Fruit fly (Drosophila melanogaster) whole organism, embryonic: Measurements from ENCODE around the gene Arc42.

Source experiments
- Bgb ChIP-seq: fragments of 200-800 bp; sonication (Bioruptor generic); IDR thresholded peaks from 2 replicates; pipeline ENCODE4 v1.3.6; 2022; ENCODE audit warnings: missing biosample characterization, missing genetic modification characterization; ENCODE audit not compliant: partially characterized antibody
- CG10267 ChIP-seq: fragments of 200-800 bp; sonication (Bioruptor generic); optimal IDR thresholded peaks from 2 replicates; lab custom pipeline; 2018; ENCODE audit warnings: missing biosample characterization, mild to moderate bottlenecking, missing genetic modification characterization, moderate library complexity
- CG11504 ChIP-seq: fragments of 200-800 bp; sonication (Bioruptor generic); optimal IDR thresholded peaks from 3 replicates; lab custom pipeline; 2019; ENCODE audit warnings: missing biosample characterization, mild to moderate bottlenecking, missing genetic modification characterization, moderate library complexity
- CG12744 ChIP-seq: fragments of 200-800 bp; sonication (Bioruptor generic); optimal IDR thresholded peaks from 2 replicates; lab custom pipeline; 2016; ENCODE audit warnings: missing biosample characterization, missing genetic modification characterization
- CG14050 ChIP-seq: fragments of 200-800 bp; sonication (Bioruptor generic); IDR thresholded peaks from 3 replicates; pipeline ENCODE4 v1.3.6; 2022; ENCODE audit warnings: missing biosample characterization, missing genetic modification characterization
- CG15269 ChIP-seq: fragments of 200-800 bp; sonication (Bioruptor generic); optimal IDR thresholded peaks from 2 replicates; lab custom pipeline; 2018; ENCODE audit warnings: missing biosample characterization, mild to moderate bottlenecking, missing genetic modification characterization, moderate library complexity
- CG17186 ChIP-seq: fragments of 200-800 bp; sonication (Bioruptor generic); optimal IDR thresholded peaks from 3 replicates; lab custom pipeline; 2017; ENCODE audit warnings: missing biosample characterization, missing genetic modification reagents, missing genetic modification characterization
- CG17612 ChIP-seq: fragments of 200-800 bp; sonication (Bioruptor generic); IDR thresholded peaks from 2 replicates; pipeline ENCODE4 v1.3.6; 2022; ENCODE audit warnings: missing biosample characterization, missing genetic modification characterization
- CG17829 ChIP-seq: fragments of 200-800 bp; optimal IDR thresholded peaks from 2 replicates; lab custom pipeline; 2019; ENCODE audit warnings: missing biosample characterization, mild to moderate bottlenecking, missing genetic modification characterization, moderate library complexity
- CG2116 ChIP-seq: fragments of 200-800 bp; sonication (Bioruptor generic); optimal IDR thresholded peaks from 3 replicates; lab custom pipeline; 2018; ENCODE audit warnings: missing biosample characterization, mild to moderate bottlenecking, missing genetic modification characterization
- CG30431 ChIP-seq: fragments of 200-800 bp; sonication (Bioruptor generic); optimal IDR thresholded peaks from 2 replicates; lab custom pipeline; 2017; ENCODE audit warnings: missing biosample characterization, missing genetic modification characterization
- CG33557 ChIP-seq: fragments of 200-800 bp; sonication (Bioruptor generic); optimal IDR thresholded peaks from 2 replicates; lab custom pipeline; 2019; ENCODE audit warnings: missing biosample characterization, mild to moderate bottlenecking, missing genetic modification characterization, moderate library complexity
- CG3995 ChIP-seq: fragments of 200-800 bp; sonication (Bioruptor generic); optimal IDR thresholded peaks from 3 replicates; lab custom pipeline; 2016; ENCODE audit warnings: missing biosample characterization, missing genetic modification characterization
- CG6254 ChIP-seq: fragments of 200-800 bp; sonication (Bioruptor generic); optimal IDR thresholded peaks from 3 replicates; lab custom pipeline; 2017; ENCODE audit warnings: mild to moderate bottlenecking, missing biosample characterization, missing genetic modification reagents, missing genetic modification characterization
- CG6272 ChIP-seq: fragments of 200-800 bp; sonication (Bioruptor generic); IDR thresholded peaks from 2 replicates; pipeline ENCODE4 v1.3.6; 2022; ENCODE audit warnings: missing biosample characterization, missing genetic modification characterization
- CG7745 ChIP-seq: fragments of 200-800 bp; sonication (Bioruptor generic); optimal IDR thresholded peaks from 2 replicates; lab custom pipeline; 2018; ENCODE audit warnings: missing biosample characterization, mild to moderate bottlenecking, missing genetic modification characterization, moderate library complexity
- CG8478 ChIP-seq: fragments of >200 bp; optimal IDR thresholded peaks from 2 replicates; lab custom pipeline; 2018
- CG9215 ChIP-seq: fragments of 200-800 bp; sonication (Bioruptor generic); IDR thresholded peaks from 2 replicates; pipeline ENCODE4 v1.3.6; 2022; ENCODE audit warnings: missing biosample characterization, missing genetic modification characterization
- CG9437 ChIP-seq: fragments of 200-800 bp; sonication (Bioruptor generic); optimal IDR thresholded peaks from 2 replicates; lab custom pipeline; 2018; ENCODE audit warnings: missing biosample characterization, mild to moderate bottlenecking, missing genetic modification characterization
- D ChIP-seq, 2 experiments: fragments of 200-800 bp in 1 of 2; fragments of >200 bp in 1 of 2; sonication (Bioruptor generic) in 1 of 2; optimal IDR thresholded peaks; 2 replicates in 1 of 2; 3 replicates in 1 of 2; lab custom pipeline; 2017; ENCODE audit warnings: mild to moderate bottlenecking in 1 of 2, missing biosample characterization in 1 of 2, missing genetic modification characterization in 1 of 2, missing genetic modification reagents in 1 of 2
- D19A ChIP-seq: fragments of 200-800 bp; optimal IDR thresholded peaks from 3 replicates; lab custom pipeline; 2019; ENCODE audit warnings: missing biosample characterization, mild to moderate bottlenecking, missing genetic modification characterization, moderate library complexity
- Dbx ChIP-seq: fragments of 200-800 bp; sonication (Bioruptor generic); IDR thresholded peaks from 3 replicates; pipeline ENCODE4 v1.3.6; 2022; ENCODE audit warnings: missing biosample characterization, missing genetic modification characterization
- Doc3 ChIP-seq: fragments of 200-800 bp; sonication (Bioruptor generic); IDR thresholded peaks from 3 replicates; pipeline ENCODE4 v1.3.6; 2022; ENCODE audit warnings: missing biosample characterization, missing genetic modification characterization; ENCODE audit not compliant: partially characterized antibody
- Dp ChIP-seq: fragments of 200-800 bp; sonication (Bioruptor generic); optimal IDR thresholded peaks from 2 replicates; lab custom pipeline; 2018; ENCODE audit warnings: missing biosample characterization, mild to moderate bottlenecking, missing genetic modification characterization, moderate library complexity
- Drgx ChIP-seq: fragments of 200-800 bp; sonication (Bioruptor generic); IDR thresholded peaks from 2 replicates; pipeline ENCODE4 v1.3.6; 2022; ENCODE audit warnings: missing biosample characterization, missing genetic modification characterization
- E2f1 ChIP-seq: fragments of 200-800 bp; sonication (Bioruptor generic); IDR thresholded peaks from 2 replicates; pipeline ENCODE4 v1.3.6; 2022; ENCODE audit warnings: missing biosample characterization, missing genetic modification characterization
- E2f2 ChIP-seq: fragments of 200-800 bp; sonication (Bioruptor generic); IDR thresholded peaks from 2 replicates; pipeline ENCODE4 v1.3.6; 2022; ENCODE audit warnings: missing biosample characterization, missing genetic modification characterization
- ERR ChIP-seq: fragments of 200-800 bp; sonication (Bioruptor generic); optimal IDR thresholded peaks from 2 replicates; lab custom pipeline; 2016; ENCODE audit warnings: missing biosample characterization, missing genetic modification characterization
- Hr39 ChIP-seq: fragments of >200 bp; optimal IDR thresholded peaks from 2 replicates; lab custom pipeline; 2017
- Max ChIP-seq: fragments of 200-800 bp; sonication (Bioruptor generic); optimal IDR thresholded peaks from 2 replicates; lab custom pipeline; 2016; ENCODE audit warnings: missing biosample characterization, mild to moderate bottlenecking, missing genetic modification characterization
- Opbp ChIP-seq: fragments of 200-800 bp; sonication (Bioruptor generic); IDR thresholded peaks from 3 replicates; pipeline ENCODE4 v1.3.6; 2022; ENCODE audit warnings: missing biosample characterization, missing genetic modification characterization; ENCODE audit not compliant: partially characterized antibody
- Rfx ChIP-seq: fragments of 200-800 bp; sonication (Bioruptor generic); IDR thresholded peaks from 2 replicates; pipeline ENCODE4 v1.3.6; 2022; ENCODE audit warnings: missing biosample characterization, missing genetic modification characterization
- Vsx1 ChIP-seq: fragments of 200-800 bp; sonication (Bioruptor generic); optimal IDR thresholded peaks from 2 replicates; lab custom pipeline; 2017; ENCODE audit warnings: missing biosample characterization, mild to moderate bottlenecking, missing genetic modification characterization, missing genetic modification reagents
- ato ChIP-seq: fragments of 200-800 bp; sonication (Bioruptor generic); IDR thresholded peaks from 2 replicates; pipeline ENCODE4 v1.3.6; 2022; ENCODE audit warnings: missing biosample characterization, missing genetic modification characterization; ENCODE audit not compliant: partially characterized antibody
- bcd ChIP-seq: fragments of 200-800 bp; sonication (Bioruptor generic); optimal IDR thresholded peaks from 2 replicates; lab custom pipeline; 2017; ENCODE audit warnings: missing biosample characterization, mild to moderate bottlenecking, missing genetic modification characterization
- br ChIP-seq: fragments of >200 bp; optimal IDR thresholded peaks from 2 replicates; lab custom pipeline; 2017
- chm ChIP-seq: fragments of 200-800 bp; sonication (Bioruptor generic); IDR thresholded peaks from 2 replicates; pipeline ENCODE4 v1.3.6; 2022; ENCODE audit warnings: missing biosample characterization, missing genetic modification characterization
- fd102C ChIP-seq: fragments of 200-800 bp; sonication (Bioruptor generic); optimal IDR thresholded peaks from 2 replicates; lab custom pipeline; 2018; ENCODE audit warnings: missing biosample characterization, mild to moderate bottlenecking, missing genetic modification characterization, moderate library complexity
- gce ChIP-seq: fragments of 200-800 bp; sonication (Bioruptor generic); IDR thresholded peaks from 3 replicates; pipeline ENCODE4 v1.3.6; 2022; ENCODE audit warnings: missing biosample characterization, missing genetic modification characterization
- grau ChIP-seq: fragments of 200-800 bp; optimal IDR thresholded peaks from 3 replicates; lab custom pipeline; 2019; ENCODE audit warnings: missing biosample characterization, mild to moderate bottlenecking, missing genetic modification characterization, moderate library complexity
- gt ChIP-seq: fragments of 200-800 bp; sonication (Bioruptor generic); IDR thresholded peaks from 2 replicates; pipeline ENCODE4 v1.3.6; 2022; ENCODE audit warnings: missing biosample characterization, missing genetic modification characterization
- jigr1 ChIP-seq: fragments of 200-800 bp; sonication (Bioruptor generic); IDR thresholded peaks from 3 replicates; pipeline ENCODE4 v1.3.6; 2022; ENCODE audit warnings: missing biosample characterization, missing genetic modification characterization
- lilli ChIP-seq: fragments of 200-800 bp; sonication (Bioruptor generic); optimal IDR thresholded peaks from 3 replicates; lab custom pipeline; 2016; ENCODE audit warnings: missing biosample characterization, missing genetic modification characterization
- nerfin-2 ChIP-seq: fragments of 200-800 bp; sonication (Bioruptor generic); IDR thresholded peaks from 2 replicates; pipeline ENCODE4 v1.3.6; 2022; ENCODE audit warnings: missing biosample characterization, missing genetic modification characterization; ENCODE audit not compliant: partially characterized antibody
- p53 ChIP-seq: fragments of 200-800 bp; sonication (Bioruptor generic); optimal IDR thresholded peaks from 2 replicates; lab custom pipeline; 2016; ENCODE audit warnings: missing biosample characterization, missing genetic modification characterization
- peb ChIP-seq: fragments of 200-800 bp; sonication (Bioruptor generic); IDR thresholded peaks from 2 replicates; pipeline ENCODE4 v1.3.6; 2022; ENCODE audit warnings: missing biosample characterization, missing genetic modification characterization
- pita ChIP-seq: fragments of 200-800 bp; sonication (Bioruptor generic); optimal IDR thresholded peaks from 2 replicates; lab custom pipeline; 2017; ENCODE audit warnings: missing biosample characterization, mild to moderate bottlenecking, missing genetic modification characterization
- rib ChIP-seq: fragments of 200-800 bp; sonication (Bioruptor generic); IDR thresholded peaks from 2 replicates; pipeline ENCODE4 v1.3.6; 2022; ENCODE audit warnings: missing biosample characterization, missing genetic modification characterization
- seq ChIP-seq: fragments of 200-800 bp; sonication (Bioruptor generic); IDR thresholded peaks from 2 replicates; pipeline ENCODE4 v1.3.6; 2022; ENCODE audit warnings: missing biosample characterization, missing genetic modification characterization
- ssp ChIP-seq: fragments of 200-800 bp; sonication (Bioruptor generic); IDR thresholded peaks from 2 replicates; pipeline ENCODE4 v1.3.6; 2022; ENCODE audit warnings: missing biosample characterization, missing genetic modification characterization
- stc ChIP-seq: fragments of 200-800 bp; sonication (Bioruptor generic); IDR thresholded peaks from 2 replicates; pipeline ENCODE4 v1.3.6; 2022; ENCODE audit warnings: missing biosample characterization, missing genetic modification characterization

Arc42 gene

DNA sequence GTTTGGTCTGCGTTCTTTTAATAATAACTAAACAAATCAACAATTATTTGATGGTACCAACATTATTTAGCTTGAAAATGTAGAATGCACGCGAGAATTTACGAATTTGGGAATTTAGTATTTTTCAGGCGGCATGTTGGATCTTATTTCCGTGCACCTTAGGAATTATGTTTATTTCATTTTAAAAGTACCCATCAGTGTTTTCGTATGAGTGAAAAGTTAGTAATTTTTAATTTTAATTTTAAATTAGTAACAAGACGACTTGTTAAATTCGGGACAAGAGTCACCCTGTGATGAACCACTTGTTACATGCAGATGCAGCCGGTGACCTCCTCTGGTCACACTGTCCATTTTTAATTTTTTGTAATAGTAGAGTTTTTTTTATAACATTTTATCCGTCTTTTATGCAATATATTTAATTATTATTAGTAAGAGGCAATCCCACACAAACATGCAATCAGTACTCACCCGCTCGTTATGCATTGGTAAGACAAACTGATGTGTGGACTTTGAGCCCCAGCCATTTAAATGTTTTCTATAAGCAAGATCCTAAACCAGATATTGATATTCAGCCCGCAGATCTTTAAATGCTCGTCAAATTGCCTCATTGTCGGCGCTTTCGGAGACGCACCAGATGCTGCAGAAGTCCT, at the start of gene Arc42, which contains the start of gene CG17186 (continued):
- no peak for TF ChIP-seq D (optimal IDR thresholded peaks at IDR 0.05; lab: Kevin White, UChicago)
- TF ChIP-seq D (GFP tag; optimal IDR thresholded peaks at IDR 0.05; lab: Kevin White, UChicago): no peak
- TF ChIP-seq Vsx1 (GFP tag; lab: Kevin White, UChicago): no peak
- TF ChIP-seq D19A (tag; lab: Kevin White, UChicago): no peak
- TF ChIP-seq ato (GFP tag; lab: Robert Waterston, UW): no peak
- no peak; the same call in 2 of the 3 replicates for TF ChIP-seq CG14050
- no peak for TF ChIP-seq rib (GFP tag; lab: Robert Waterston, UW)
- no peak for TF ChIP-seq stc
- TF ChIP-seq CG9215 (GFP tag; lab: Robert Waterston, UW): no peak
- TF ChIP-seq lilli (GFP tag; lab: Kevin White, UChicago): peak; percentile 36
- TF ChIP-seq Hr39: no peak
- no peak for TF ChIP-seq CG8478 (lab: Kevin White, UChicago)
- TF ChIP-seq nerfin-2 (GFP tag; lab: Robert Waterston, UW): no peak
- peak; percentile 19 for TF ChIP-seq grau (tag; lab: Kevin White, UChicago)
- no peak for TF ChIP-seq E2f1
- TF ChIP-seq CG10267: peak; percentile 30
- no peak for TF ChIP-seq gce (GFP tag; lab: Robert Waterston, UW)
- no peak for TF ChIP-seq CG9437
- TF ChIP-seq CG6272 (GFP tag; lab: Robert Waterston, UW): no peak
- peak; percentile 11 for TF ChIP-seq CG33557 (GFP tag; lab: Kevin White, UChicago)
- TF ChIP-seq ERR (GFP tag; lab: Kevin White, UChicago): no peak
- no peak for TF ChIP-seq Opbp (GFP tag; lab: Robert Waterston, UW)
- TF ChIP-seq CG3995 (GFP tag; lab: Kevin White, UChicago): no peak
- TF ChIP-seq CG11504 (tag; lab: Kevin White, UChicago): peak; percentile 30
- no peak for TF ChIP-seq peb
- TF ChIP-seq CG17186: peak; percentile 61
- TF ChIP-seq CG17612: no peak
- no peak for TF ChIP-seq ssp (GFP tag; lab: Robert Waterston, UW)
- TF ChIP-seq CG15269 (tag; lab: Kevin White, UChicago): no peak
- TF ChIP-seq pita: no peak
- TF ChIP-seq Max (GFP tag; lab: Kevin White, UChicago): peak; percentile 53
- no peak for TF ChIP-seq Rfx (GFP tag; lab: Robert Waterston, UW)
- TF ChIP-seq CG12744 (GFP tag; lab: Kevin White, UChicago): peak; percentile 1
- TF ChIP-seq jigr1 (GFP tag; lab: Robert Waterston, UW): no peak; the same call in 2 of the 3 replicates
- TF ChIP-seq CG17829 (tag; lab: Kevin White, UChicago): peak; percentile 9
- TF ChIP-seq Drgx (GFP tag; lab: Robert Waterston, UW): no peak
- TF ChIP-seq br (lab: Kevin White, UChicago): no peak
- no peak for TF ChIP-seq bcd (GFP tag; lab: Kevin White, UChicago)
- no peak for TF ChIP-seq p53 (GFP tag; lab: Kevin White, UChicago)
- peak; percentile 54 for TF ChIP-seq CG2116 (GFP tag; lab: Kevin White, UChicago)
- TF ChIP-seq Dbx: no peak
- TF ChIP-seq Doc3 (GFP tag; lab: Robert Waterston, UW): no peak
- TF ChIP-seq CG6254 (GFP tag; lab: Kevin White, UChicago): peak; percentile 99
- TF ChIP-seq seq: no peak
- TF ChIP-seq Dp: peak; percentile 76
- TF ChIP-seq fd102C (GFP tag; lab: Kevin White, UChicago): no peak
- no peak for TF ChIP-seq gt
- peak; percentile 80; the same call in 1 of the 2 replicates for TF ChIP-seq E2f2 (GFP tag; lab: Robert Waterston, UW)
- no peak for TF ChIP-seq Bgb (GFP tag; lab: Robert Waterston, UW)
- no peak for TF ChIP-seq CG7745 (tag; lab: Kevin White, UChicago)
- TF ChIP-seq chm: no peak
- no peak for TF ChIP-seq CG30431 (GFP tag; lab: Kevin White, UChicago)
